Fruit fly (Drosophila melanogaster) Kc167 (cell line): ENCODE measurements around the gene Rcd4.

Experiments
- Sin3A ChIP-seq: fragments of >200 bp; optimal IDR thresholded peaks from 2 replicates; lab custom pipeline; 2018; ENCODE audit warnings: missing external identifiers
- psq ChIP-seq: fragments of >200 bp; optimal IDR thresholded peaks from 2 replicates; lab custom pipeline; 2017; ENCODE audit warnings: missing external identifiers

DNA sequence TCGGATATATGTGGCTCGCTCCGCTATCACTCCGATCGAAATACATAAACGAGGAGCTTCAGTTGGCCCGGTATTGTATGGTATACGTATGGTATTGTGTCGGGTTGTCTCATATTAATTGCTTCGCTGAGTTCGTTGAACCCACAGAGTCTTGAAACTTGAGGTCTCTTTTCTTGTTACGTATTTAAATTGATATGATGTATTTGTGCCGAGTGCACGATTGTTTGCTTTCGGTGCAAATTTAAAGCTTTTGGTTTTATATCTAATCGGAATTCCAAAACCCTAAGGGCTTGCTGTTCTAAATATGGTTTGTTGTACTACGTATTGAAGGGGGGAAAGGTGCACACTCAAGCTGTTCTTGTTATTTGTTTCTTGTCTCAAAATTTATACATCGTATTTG is 42.6 kb downstream of the Rcd4 start:
- TF ChIP-seq psq (no peak), Sin3A (no peak)
